Worm (Caenorhabditis elegans): Measurements from ENCODE around the gene F13E9.19.

DNA sequence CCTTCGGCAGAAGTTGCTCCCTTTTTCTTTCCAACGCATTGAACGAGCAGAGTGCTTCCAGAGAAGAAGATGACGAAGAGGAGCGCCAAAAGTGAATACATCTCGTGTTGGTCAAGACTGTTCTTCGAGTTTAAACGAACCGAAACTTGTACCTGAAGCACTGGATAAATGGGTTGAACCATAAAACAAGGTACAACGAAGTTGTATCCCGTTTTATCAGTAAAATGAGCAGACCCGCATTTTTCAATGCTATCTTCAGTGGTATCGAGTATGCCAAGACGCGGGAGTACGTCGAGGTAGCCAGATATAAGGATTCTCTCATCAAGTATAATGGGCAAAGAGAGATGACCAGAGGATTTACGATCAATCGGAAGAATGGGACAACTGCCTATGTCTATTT is 11.9 kb upstream of the F13E9.19 start, which contains the start of gene F13E9.16:
- TF ChIP-seq ztf-4 (tag; optimal IDR thresholded peaks at IDR 0.05) (no peak), nhr-237 (tag; optimal IDR thresholded peaks at IDR 0.05) (no peak), pqm-1 (tag; optimal IDR thresholded peaks at IDR 0.05) (no peak), nhr-12 (tag; optimal IDR thresholded peaks at IDR 0.05) (no peak), unc-62 (GFP tag; optimal IDR thresholded peaks at IDR 0.05) (no peak), ztf-11 (tag; optimal IDR thresholded peaks at IDR 0.05) (no peak)
